Fruit fly (Drosophila melanogaster) whole organism, embryonic: ENCODE results near the gene CG14270.

Experiments
- Antp ChIP-seq: fragments of 200-800 bp; sonication (Bioruptor generic); optimal IDR thresholded peaks from 3 replicates; lab custom pipeline; 2016; ENCODE audit warnings: missing biosample characterization, missing genetic modification characterization
- Blimp-1 ChIP-seq: fragments of 200-800 bp; sonication (Bioruptor generic); optimal IDR thresholded peaks from 3 replicates; lab custom pipeline; 2018; ENCODE audit warnings: missing biosample characterization, missing genetic modification characterization, mild to moderate bottlenecking, moderate library complexity, missing genetic modification reagents
- CG10209 ChIP-seq: fragments of 200-800 bp; sonication (Bioruptor generic); optimal IDR thresholded peaks from 3 replicates; lab custom pipeline; 2017; ENCODE audit warnings: missing biosample characterization, mild to moderate bottlenecking, missing genetic modification characterization, missing genetic modification reagents
- CG10565 ChIP-seq: fragments of 200-800 bp; sonication (Bioruptor generic); optimal IDR thresholded peaks from 3 replicates; lab custom pipeline; 2016; ENCODE audit warnings: missing biosample characterization, mild to moderate bottlenecking, missing genetic modification characterization
- CG11247 ChIP-seq: fragments of 200-800 bp; sonication (Bioruptor generic); IDR thresholded peaks from 2 replicates; pipeline ENCODE4 v1.3.6; 2022; ENCODE audit warnings: missing biosample characterization, missing genetic modification characterization
- CG13624 ChIP-seq: fragments of 200-800 bp; sonication (Bioruptor generic); optimal IDR thresholded peaks from 2 replicates; lab custom pipeline; 2016; ENCODE audit warnings: missing biosample characterization, missing genetic modification characterization
- CG14050 ChIP-seq: fragments of 200-800 bp; sonication (Bioruptor generic); IDR thresholded peaks from 3 replicates; pipeline ENCODE4 v1.3.6; 2022; ENCODE audit warnings: missing biosample characterization, missing genetic modification characterization
- CG14667 ChIP-seq: fragments of 200-800 bp; sonication (Bioruptor generic); IDR thresholded peaks from 2 replicates; pipeline ENCODE4 v1.3.6; 2022; ENCODE audit warnings: missing biosample characterization, missing genetic modification characterization
- CG14710 ChIP-seq: fragments of 200-800 bp; sonication (Bioruptor generic); optimal IDR thresholded peaks from 3 replicates; lab custom pipeline; 2019; ENCODE audit warnings: missing biosample characterization, mild to moderate bottlenecking, missing genetic modification characterization, moderate library complexity
- CG17186 ChIP-seq: fragments of 200-800 bp; sonication (Bioruptor generic); optimal IDR thresholded peaks from 3 replicates; lab custom pipeline; 2017; ENCODE audit warnings: missing biosample characterization, missing genetic modification reagents, missing genetic modification characterization
- CG17359 ChIP-seq: fragments of 200-800 bp; sonication (Bioruptor generic); optimal IDR thresholded peaks from 3 replicates; lab custom pipeline; 2018; ENCODE audit warnings: missing biosample characterization, mild to moderate bottlenecking, missing genetic modification characterization, moderate library complexity
- CG17802 ChIP-seq: fragments of 200-800 bp; sonication (Bioruptor generic); optimal IDR thresholded peaks from 2 replicates; lab custom pipeline; 2018; ENCODE audit warnings: missing biosample characterization, mild to moderate bottlenecking, missing genetic modification characterization, moderate library complexity
- CG2712 ChIP-seq: fragments of 200-800 bp; optimal IDR thresholded peaks from 3 replicates; lab custom pipeline; 2019; ENCODE audit warnings: missing biosample characterization, mild to moderate bottlenecking, missing genetic modification characterization, moderate library complexity
- CG2875 ChIP-seq: fragments of 200-800 bp; sonication (Bioruptor generic); optimal IDR thresholded peaks from 2 replicates; lab custom pipeline; 2017; ENCODE audit warnings: missing biosample characterization, mild to moderate bottlenecking, missing genetic modification characterization, missing genetic modification reagents
- CG30431 ChIP-seq: fragments of 200-800 bp; sonication (Bioruptor generic); optimal IDR thresholded peaks from 2 replicates; lab custom pipeline; 2017; ENCODE audit warnings: missing biosample characterization, missing genetic modification characterization
- CG3995 ChIP-seq: fragments of 200-800 bp; sonication (Bioruptor generic); optimal IDR thresholded peaks from 3 replicates; lab custom pipeline; 2016; ENCODE audit warnings: missing biosample characterization, missing genetic modification characterization
- CG4707 ChIP-seq: fragments of 200-800 bp; sonication (Bioruptor generic); optimal IDR thresholded peaks from 2 replicates; lab custom pipeline; 2018; ENCODE audit warnings: missing biosample characterization, mild to moderate bottlenecking, missing genetic modification characterization, moderate library complexity
- CG6175 ChIP-seq: fragments of 200-800 bp; sonication (Bioruptor generic); IDR thresholded peaks from 3 replicates; pipeline ENCODE4 v1.3.6; 2022; ENCODE audit warnings: missing biosample characterization, missing genetic modification characterization
- CG7357 ChIP-seq: fragments of 200-800 bp; sonication (Bioruptor generic); IDR thresholded peaks from 3 replicates; pipeline ENCODE4 v1.3.6; 2022; ENCODE audit warnings: missing biosample characterization, missing genetic modification characterization
- CG7786 ChIP-seq: fragments of 200-800 bp; sonication (Bioruptor generic); optimal IDR thresholded peaks from 2 replicates; lab custom pipeline; 2016; ENCODE audit warnings: missing biosample characterization, missing genetic modification characterization
- CG7963 ChIP-seq: fragments of 200-800 bp; sonication (Bioruptor generic); IDR thresholded peaks from 3 replicates; pipeline ENCODE4 v1.3.6; 2022; ENCODE audit warnings: missing biosample characterization, missing genetic modification characterization; ENCODE audit not compliant: partially characterized antibody
- Chrac-16 ChIP-seq: fragments of 200-800 bp; sonication (Bioruptor generic); optimal IDR thresholded peaks from 3 replicates; lab custom pipeline; 2016; ENCODE audit warnings: missing biosample characterization, missing genetic modification characterization
- CrebB ChIP-seq: fragments of 200-800 bp; sonication (Bioruptor generic); optimal IDR thresholded peaks from 3 replicates; lab custom pipeline; 2018; ENCODE audit warnings: missing biosample characterization, mild to moderate bottlenecking, missing genetic modification characterization
- Dfd ChIP-seq, 2 experiments: fragments of >200 bp; optimal IDR thresholded peaks; 2 replicates each; lab custom pipeline; 2017; ENCODE audit warnings: missing biosample characterization in 2 of 2, missing genetic modification characterization in 2 of 2
- Fer1 ChIP-seq: fragments of 200-800 bp; sonication (Bioruptor generic); optimal IDR thresholded peaks from 2 replicates; lab custom pipeline; 2017; ENCODE audit warnings: missing biosample characterization, mild to moderate bottlenecking, missing genetic modification characterization
- Jarid2 ChIP-seq: fragments of 200-800 bp; sonication (Bioruptor generic); optimal IDR thresholded peaks from 3 replicates; lab custom pipeline; 2017; ENCODE audit warnings: mild to moderate bottlenecking, missing biosample characterization, missing genetic modification reagents, missing genetic modification characterization
- NfI ChIP-seq: fragments of 200-800 bp; sonication (Bioruptor generic); optimal IDR thresholded peaks from 3 replicates; lab custom pipeline; 2018; ENCODE audit warnings: missing biosample characterization, mild to moderate bottlenecking, missing genetic modification characterization, moderate library complexity
- Sox102F ChIP-seq: fragments of 200-800 bp; sonication (Bioruptor generic); optimal IDR thresholded peaks from 2 replicates; lab custom pipeline; 2018; ENCODE audit warnings: missing biosample characterization, mild to moderate bottlenecking, missing genetic modification characterization, moderate library complexity
- TFAM ChIP-seq: fragments of 200-800 bp; sonication (Bioruptor generic); optimal IDR thresholded peaks from 2 replicates; lab custom pipeline; 2017; ENCODE audit warnings: missing biosample characterization, missing genetic modification characterization, inconsistent platforms
- Xrp1 ChIP-seq: fragments of 200-800 bp; sonication (Bioruptor generic); IDR thresholded peaks from 2 replicates; pipeline ENCODE4 v1.3.6; 2022; ENCODE audit warnings: missing biosample characterization, missing genetic modification characterization
- ac ChIP-seq: fragments of 200-800 bp; sonication (Bioruptor generic); optimal IDR thresholded peaks from 3 replicates; lab custom pipeline; 2017; ENCODE audit warnings: missing biosample characterization, mild to moderate bottlenecking, missing genetic modification characterization
- al ChIP-seq: fragments of 200-800 bp; sonication (Bioruptor generic); IDR thresholded peaks from 2 replicates; pipeline ENCODE4 v1.3.6; 2022; ENCODE audit warnings: missing biosample characterization, missing genetic modification characterization
- amos ChIP-seq: fragments of 200-800 bp; sonication (Bioruptor generic); IDR thresholded peaks from 2 replicates; pipeline ENCODE4 v1.3.6; 2022; ENCODE audit warnings: missing biosample characterization, missing genetic modification characterization; ENCODE audit not compliant: partially characterized antibody
- croc ChIP-seq: fragments of 200-800 bp; sonication (Bioruptor generic); conservative IDR thresholded peaks from 3 replicates; pipeline ENCODE4 v1.3.6; 2022; ENCODE audit warnings: missing biosample characterization, missing genetic modification characterization
- danr ChIP-seq: fragments of 200-800 bp; sonication (Bioruptor generic); IDR thresholded peaks from 2 replicates; pipeline ENCODE4 v1.3.6; 2022; ENCODE audit warnings: missing biosample characterization, missing genetic modification characterization
- fd102C ChIP-seq: fragments of 200-800 bp; sonication (Bioruptor generic); optimal IDR thresholded peaks from 2 replicates; lab custom pipeline; 2018; ENCODE audit warnings: missing biosample characterization, mild to moderate bottlenecking, missing genetic modification characterization, moderate library complexity
- fru ChIP-seq: fragments of >200 bp; optimal IDR thresholded peaks from 2 replicates; lab custom pipeline; 2017
- gcm2 ChIP-seq: fragments of 200-800 bp; sonication (Bioruptor generic); optimal IDR thresholded peaks from 2 replicates; lab custom pipeline; 2016; ENCODE audit warnings: missing biosample characterization, missing genetic modification characterization
- maf-S ChIP-seq: fragments of 200-800 bp; sonication (Bioruptor generic); optimal IDR thresholded peaks from 2 replicates; lab custom pipeline; 2016; ENCODE audit warnings: missing biosample characterization, missing genetic modification characterization
- nau ChIP-seq: fragments of 200-800 bp; sonication (Bioruptor generic); optimal IDR thresholded peaks from 3 replicates; lab custom pipeline; 2017; ENCODE audit warnings: missing biosample characterization, mild to moderate bottlenecking, missing genetic modification characterization, missing genetic modification reagents
- nmo ChIP-seq: fragments of 200-800 bp; sonication (Bioruptor generic); optimal IDR thresholded peaks from 2 replicates; lab custom pipeline; 2018; ENCODE audit warnings: missing biosample characterization, mild to moderate bottlenecking, missing genetic modification characterization, moderate library complexity
- peb ChIP-seq: fragments of 200-800 bp; sonication (Bioruptor generic); IDR thresholded peaks from 2 replicates; pipeline ENCODE4 v1.3.6; 2022; ENCODE audit warnings: missing biosample characterization, missing genetic modification characterization
- ranshi ChIP-seq: fragments of 200-800 bp; sonication (Bioruptor generic); IDR thresholded peaks from 2 replicates; pipeline ENCODE4 v1.3.6; 2022; ENCODE audit warnings: missing biosample characterization, missing genetic modification characterization
- salm ChIP-seq: fragments of 200-800 bp; sonication (Bioruptor generic); optimal IDR thresholded peaks from 2 replicates; lab custom pipeline; 2018; ENCODE audit warnings: missing biosample characterization, mild to moderate bottlenecking, missing genetic modification characterization
- scrt ChIP-seq: fragments of 200-800 bp; sonication (Bioruptor generic); optimal IDR thresholded peaks from 2 replicates; lab custom pipeline; 2018; ENCODE audit warnings: missing biosample characterization, mild to moderate bottlenecking, missing genetic modification characterization, moderate library complexity
- sens-2 ChIP-seq: fragments of 200-800 bp; sonication (Bioruptor generic); IDR thresholded peaks from 2 replicates; pipeline ENCODE4 v1.3.6; 2022; ENCODE audit warnings: missing biosample characterization, missing genetic modification characterization
- sima ChIP-seq: fragments of 200-800 bp; sonication (Bioruptor generic); optimal IDR thresholded peaks from 2 replicates; lab custom pipeline; 2016; ENCODE audit warnings: missing biosample characterization, missing genetic modification characterization
- sna ChIP-seq: fragments of 200-800 bp; sonication (Bioruptor generic); IDR thresholded peaks from 2 replicates; pipeline ENCODE4 v1.3.6; 2022; ENCODE audit warnings: missing biosample characterization, missing genetic modification characterization; ENCODE audit not compliant: partially characterized antibody
- trem ChIP-seq: fragments of 200-800 bp; optimal IDR thresholded peaks from 3 replicates; lab custom pipeline; 2019; ENCODE audit warnings: missing biosample characterization, mild to moderate bottlenecking, missing genetic modification characterization, moderate library complexity
- unc-4 ChIP-seq: fragments of 200-800 bp; sonication (Bioruptor generic); IDR thresholded peaks from 2 replicates; pipeline ENCODE4 v1.3.6; 2022; ENCODE audit warnings: missing biosample characterization, missing genetic modification characterization; ENCODE audit not compliant: partially characterized antibody
- zen ChIP-seq: fragments of 200-800 bp; sonication (Bioruptor generic); optimal IDR thresholded peaks from 3 replicates; lab custom pipeline; 2018; ENCODE audit warnings: missing biosample characterization, mild to moderate bottlenecking, missing genetic modification characterization, moderate library complexity

CG14270 gene

DNA sequence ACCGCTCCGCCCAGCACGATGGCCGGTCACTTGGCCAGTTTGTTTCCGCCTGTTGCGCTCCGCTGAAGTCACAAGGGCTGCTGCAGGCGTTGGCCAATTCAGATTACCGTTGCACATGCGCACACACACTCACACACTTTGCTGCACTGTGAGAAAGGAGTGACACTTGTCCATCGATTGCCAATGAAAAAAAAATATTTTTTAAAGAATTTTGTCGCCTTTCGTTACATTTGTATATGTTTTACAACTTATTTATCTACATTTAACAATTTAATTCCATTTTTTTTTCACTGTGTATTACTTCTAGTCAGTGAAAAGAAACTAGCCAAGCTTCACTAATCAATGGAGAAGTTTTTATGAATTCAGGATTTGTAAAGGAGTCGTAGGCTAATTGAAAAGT, 9.2 kb downstream of the CG14270 start (continued):
- no peak for TF ChIP-seq CG7357
- peak; percentile 0 for TF ChIP-seq trem (tag; lab: Kevin White, UChicago)
- TF ChIP-seq Antp (GFP tag; lab: Kevin White, UChicago): peak; percentile 13
- TF ChIP-seq CG14710 (tag; lab: Kevin White, UChicago): peak; percentile 38
- no peak for TF ChIP-seq fru (lab: Kevin White, UChicago)
- TF ChIP-seq sens-2 (GFP tag; lab: Robert Waterston, UW): 0 out of 2 replicates have a peak, but pooled peaks have one; percentile 26
- no peak for TF ChIP-seq NfI (GFP tag; lab: Kevin White, UChicago)
- no peak for TF ChIP-seq amos (GFP tag; lab: Robert Waterston, UW)
- peak; percentile 63 for TF ChIP-seq zen (tag; lab: Kevin White, UChicago)
- no peak for TF ChIP-seq CG10209 (GFP tag; lab: Kevin White, UChicago)
- TF ChIP-seq nmo: peak; percentile 43
- peak; percentile 31 for TF ChIP-seq Chrac-16
- no peak for TF ChIP-seq sna (GFP tag; lab: Robert Waterston, UW)
- TF ChIP-seq sima: no peak
- no peak for TF ChIP-seq CG2875 (GFP tag; lab: Kevin White, UChicago)
- no peak for TF ChIP-seq Fer1 (GFP tag; lab: Kevin White, UChicago)
- TF ChIP-seq CG13624 (GFP tag; lab: Kevin White, UChicago): no peak
- TF ChIP-seq unc-4 (GFP tag; lab: Robert Waterston, UW): no peak
- TF ChIP-seq gcm2 (GFP tag; lab: Kevin White, UChicago): no peak
- no peak for TF ChIP-seq Dfd (GFP tag; optimal IDR thresholded peaks at IDR 0.05; lab: Kevin White, UChicago)
- TF ChIP-seq CG2712: peak; percentile 64
- no peak for TF ChIP-seq CG11247
- peak; percentile 69 for TF ChIP-seq Sox102F (GFP tag; lab: Kevin White, UChicago)
- no peak for TF ChIP-seq peb (GFP tag; lab: Robert Waterston, UW)
- peak; percentile 73 for TF ChIP-seq Xrp1 (GFP tag; lab: Robert Waterston, UW)
- TF ChIP-seq danr (GFP tag; lab: Robert Waterston, UW): no peak
- no peak for TF ChIP-seq CG17802 (tag; lab: Kevin White, UChicago)
- no peak for TF ChIP-seq ac
- no peak for TF ChIP-seq CG7786 (GFP tag; lab: Kevin White, UChicago)
- TF ChIP-seq CG17186 (GFP tag; lab: Kevin White, UChicago): no peak
- no peak for TF ChIP-seq nau
- TF ChIP-seq CG6175: no peak
- no peak for TF ChIP-seq salm
- TF ChIP-seq CG30431 (GFP tag; lab: Kevin White, UChicago): no peak
- TF ChIP-seq maf-S (GFP tag; lab: Kevin White, UChicago): peak; percentile 2
- no peak for TF ChIP-seq CG3995
- no peak for TF ChIP-seq TFAM (GFP tag; lab: Kevin White, UChicago)
- TF ChIP-seq croc (GFP tag; lab: Robert Waterston, UW): no peak
- no peak for TF ChIP-seq CrebB (tag; lab: Kevin White, UChicago)
- peak; percentile 54 for TF ChIP-seq CG17359 (tag; lab: Kevin White, UChicago)
- TF ChIP-seq al: no peak
- peak; percentile 13; the same call in 1 of the 3 replicates for TF ChIP-seq CG14050
- no peak for TF ChIP-seq fd102C (GFP tag; lab: Kevin White, UChicago)
- no peak for TF ChIP-seq CG7963
- TF ChIP-seq Blimp-1 (GFP tag; lab: Kevin White, UChicago): peak; percentile 44
- no peak for TF ChIP-seq CG14667 (GFP tag; lab: Robert Waterston, UW)
- no peak for TF ChIP-seq CG4707
- TF ChIP-seq Jarid2: no peak
- TF ChIP-seq ranshi: peak; percentile 27; the same call in 1 of the 2 replicates
- no peak for TF ChIP-seq CG10565 (GFP tag; lab: Kevin White, UChicago)
- TF ChIP-seq scrt (GFP tag; lab: Kevin White, UChicago): no peak
